Fruit fly (Drosophila melanogaster) whole organism, embryonic: Measurements from ENCODE around the gene Sbds.

Experiments
- CG2202 ChIP-seq: fragments of 200-800 bp; sonication (Bioruptor generic); optimal IDR thresholded peaks from 2 replicates; lab custom pipeline; 2018; ENCODE audit warnings: missing biosample characterization, mild to moderate bottlenecking, missing genetic modification characterization
- CG32532 ChIP-seq: fragments of 200-800 bp; sonication (Bioruptor generic); IDR thresholded peaks from 2 replicates; pipeline ENCODE4 v1.3.6; 2022; ENCODE audit warnings: missing biosample characterization, missing genetic modification characterization
- CG9727 ChIP-seq: fragments of 200-800 bp; sonication (Bioruptor generic); optimal IDR thresholded peaks from 3 replicates; lab custom pipeline; 2017; ENCODE audit warnings: missing biosample characterization, mild to moderate bottlenecking, missing genetic modification characterization
- h ChIP-seq: fragments of >200 bp; optimal IDR thresholded peaks from 2 replicates; lab custom pipeline; 2017

DNA sequence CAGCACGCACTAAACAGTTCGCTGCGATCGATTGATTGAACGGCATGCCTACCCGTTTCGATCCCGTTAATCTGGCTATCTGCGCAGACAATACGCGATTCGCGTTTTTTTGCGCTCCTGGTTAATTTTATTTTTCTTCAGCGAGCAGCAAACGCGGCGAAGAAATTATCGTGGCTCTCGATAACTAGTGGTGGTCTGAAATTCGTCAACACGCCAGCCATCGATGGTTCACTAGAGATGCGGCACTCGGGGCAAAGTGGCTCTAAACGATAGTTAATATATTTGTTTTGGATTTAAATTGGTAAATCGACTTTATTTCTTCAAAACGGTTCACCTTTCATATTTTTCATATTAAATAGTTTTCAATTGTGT lies 9.8 kb upstream of the Sbds start, which contains the start of gene dikar:
- TF ChIP-seq CG9727, result peak; percentile 72
- no peak for TF ChIP-seq CG2202 (tag; lab: Kevin White, UChicago)
- peak; percentile 73 for TF ChIP-seq CG32532 (GFP tag; lab: Robert Waterston, UW)
- TF ChIP-seq h (lab: Kevin White, UChicago), result no peak
